Fruit fly (Drosophila melanogaster): ENCODE results near the gene CG34277.

CG34277 gene

dm6 chr3R:5371563-5371962 lies 2.2 kb downstream of the CG34277 start, which contains the start of gene Polr2F:
Polr2F (plus strand) TSS chr3R:5371795.
- TF ChIP-seq Met (GFP tag; optimal IDR thresholded peaks at IDR 0.05) = no peak
- peak; percentile 44; the same call in 1 of the 2 replicates for TF ChIP-seq CG11294 (GFP tag; IDR thresholded peaks at IDR 0.05)
- TF ChIP-seq CG10669 (GFP tag; optimal IDR thresholded peaks at IDR 0.05) = no peak
- peak; percentile 42 for TF ChIP-seq Ets96B (tag; optimal IDR thresholded peaks at IDR 0.05)
- TF ChIP-seq Eip93F (GFP tag; optimal IDR thresholded peaks at IDR 0.05) = no peak
- no peak for TF ChIP-seq net (GFP tag; optimal IDR thresholded peaks at IDR 0.05)
- peak; percentile 79 for TF ChIP-seq Eip78C (GFP tag)
- no peak for TF ChIP-seq CG9139 (GFP tag; optimal IDR thresholded peaks at IDR 0.05)
- TF ChIP-seq CG11902 (GFP tag; optimal IDR thresholded peaks at IDR 0.05) = peak; percentile 58
- no peak for TF ChIP-seq CG32006 (GFP tag; optimal IDR thresholded peaks at IDR 0.05)
- TF ChIP-seq cyc (GFP tag; optimal IDR thresholded peaks at IDR 0.05) = peak; percentile 83
- peak; percentile 45; the same call in 1 of the 3 replicates for TF ChIP-seq eg (GFP tag; IDR thresholded peaks at IDR 0.05)
- peak; percentile 17 for TF ChIP-seq CG6854 (GFP tag; optimal IDR thresholded peaks at IDR 0.05)
- TF ChIP-seq CG3032 (tag; optimal IDR thresholded peaks at IDR 0.05) = peak; percentile 59
- peak; percentile 34; the same call in 1 of the 2 replicates for TF ChIP-seq Gug (GFP tag; IDR thresholded peaks at IDR 0.05)
- TF ChIP-seq lz (GFP tag; optimal IDR thresholded peaks at IDR 0.05) = peak; percentile 81
- TF ChIP-seq CG8319 (GFP tag; optimal IDR thresholded peaks at IDR 0.05) = peak; percentile 27
- TF ChIP-seq salr (GFP tag; optimal IDR thresholded peaks at IDR 0.05) = peak in 1 of 2 experiments; percentile 49
- TF ChIP-seq topi (GFP tag; optimal IDR thresholded peaks at IDR 0.05) = peak; percentile 68
- TF ChIP-seq acj6 (GFP tag; optimal IDR thresholded peaks at IDR 0.05) = peak; percentile 65
- TF ChIP-seq Lpt (GFP tag; optimal IDR thresholded peaks at IDR 0.05) = peak; percentile 11
- TF ChIP-seq CG31627 (GFP tag; optimal IDR thresholded peaks at IDR 0.05) = peak; percentile 86
- peak; percentile 72; the same call in 2 of the 3 replicates for TF ChIP-seq CG6163 (GFP tag; IDR thresholded peaks at IDR 0.05)
- peak; percentile 10 for TF ChIP-seq Hr38 (GFP tag; optimal IDR thresholded peaks at IDR 0.05)
- peak; percentile 66 for TF ChIP-seq Ets21C (GFP tag; optimal IDR thresholded peaks at IDR 0.05)
- TF ChIP-seq Sox15 (GFP tag; optimal IDR thresholded peaks at IDR 0.05) = peak; percentile 55
- TF ChIP-seq CG4318 (GFP tag; optimal IDR thresholded peaks at IDR 0.05) = no peak
- peak; percentile 32 for TF ChIP-seq CG1621 (tag; optimal IDR thresholded peaks at IDR 0.05)
- peak; percentile 78 for TF ChIP-seq esn (GFP tag; optimal IDR thresholded peaks at IDR 0.05)
- peak; percentile 83 for TF ChIP-seq Hr39 (GFP tag; optimal IDR thresholded peaks at IDR 0.05)

- TF ChIP-seq Lpt (GFP tag; optimal IDR thresholded peaks at IDR 0.05) (no peak), fkh (GFP tag; optimal IDR thresholded peaks at IDR 0.05) (peak; percentile 90), lz (GFP tag; optimal IDR thresholded peaks at IDR 0.05) (peak; percentile 5)
These were observed 5.4 kb downstream of the CG34277 start, which contains the start of the genes hd and CG14667 for dm6 chr3R:5374720-5375119. hd (minus strand) TSS chr3R:5374962. CG14667 (plus strand) TSS chr3R:5375022.

dm6 chr3R:5376612-5377011 lies 7.3 kb downstream of the CG34277 start, which contains the start of gene 7B2:
7B2 (plus strand) TSS chr3R:5376780.
- no peak for TF ChIP-seq CG11762 (GFP tag; optimal IDR thresholded peaks at IDR 0.05; ENCODE audit: insufficient read depth)
- no peak for TF ChIP-seq CG8632 (GFP tag; optimal IDR thresholded peaks at IDR 0.05)
- TF ChIP-seq Ets96B (tag; optimal IDR thresholded peaks at IDR 0.05) = no peak
- no peak for TF ChIP-seq CG6808 (GFP tag; optimal IDR thresholded peaks at IDR 0.05)
- no peak for TF ChIP-seq Ets21C (GFP tag; optimal IDR thresholded peaks at IDR 0.05)
- TF ChIP-seq fkh (GFP tag; optimal IDR thresholded peaks at IDR 0.05) = no peak
- no peak for TF ChIP-seq acj6 (GFP tag; optimal IDR thresholded peaks at IDR 0.05)
- TF ChIP-seq CG6163 (GFP tag; IDR thresholded peaks at IDR 0.05) = no peak
- TF ChIP-seq CG10631 (GFP tag; optimal IDR thresholded peaks at IDR 0.05) = no peak
- TF ChIP-seq Hr38 (GFP tag; optimal IDR thresholded peaks at IDR 0.05) = no peak
- no peak for TF ChIP-seq CG11294 (GFP tag; IDR thresholded peaks at IDR 0.05)
- TF ChIP-seq pdm3 (GFP tag; optimal IDR thresholded peaks at IDR 0.05) = no peak
- no peak for TF ChIP-seq CG11902 (GFP tag; optimal IDR thresholded peaks at IDR 0.05)
- no peak for TF ChIP-seq Hr39 (GFP tag; optimal IDR thresholded peaks at IDR 0.05)
- no peak for TF ChIP-seq topi (GFP tag; optimal IDR thresholded peaks at IDR 0.05)
- no peak for TF ChIP-seq Sox102F (GFP tag; optimal IDR thresholded peaks at IDR 0.05)

Measured in whole organism, prepupa.